Worm (Caenorhabditis elegans): ENCODE measurements around the gene ZK1010.5.
A peak's percentile ranks its signal among the peaks of the same experiment; 100 is the strongest.

ZK1010.5 gene

DNA sequence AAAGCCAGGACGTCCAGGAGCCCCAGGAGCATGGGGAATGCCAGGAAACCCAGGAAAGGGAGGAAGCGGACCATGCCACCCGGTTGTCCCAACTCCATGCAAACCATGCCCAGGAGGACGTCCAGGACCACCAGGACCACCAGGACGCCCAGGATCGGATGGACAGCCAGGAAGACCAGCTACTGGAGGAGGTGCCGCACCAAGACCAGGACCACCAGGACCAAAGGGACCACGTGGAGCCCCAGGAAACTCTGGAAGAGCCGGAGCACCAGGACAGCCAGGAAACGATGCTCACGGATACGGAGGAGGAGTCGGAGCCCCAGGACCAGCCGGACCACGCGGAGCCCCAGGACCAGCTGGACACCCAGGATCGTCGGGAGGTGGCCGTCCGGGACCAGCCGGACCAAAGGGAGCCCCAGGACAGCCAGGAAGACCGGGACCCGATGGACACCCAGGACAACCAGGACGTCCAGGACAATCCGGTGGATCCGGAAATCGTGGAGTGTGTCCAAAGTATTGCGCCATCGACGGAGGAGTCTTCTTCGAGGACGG, 32.3 kb upstream of the ZK1010.5 start:
- TF ChIP-seq set-16 (GFP tag; IDR thresholded peaks at IDR 0.05) (peak; percentile 97), zfp-3 (GFP tag; conservative IDR thresholded peaks at IDR 0.05) (no peak), dmd-8 (GFP tag; IDR thresholded peaks at IDR 0.05) (0 out of 2 replicates have a peak, but pooled peaks have one; percentile 7), lin-13 (GFP tag; optimal IDR thresholded peaks at IDR 0.05) (no peak), lin-38 (GFP tag; IDR thresholded peaks at IDR 0.05) (no peak)

DNA sequence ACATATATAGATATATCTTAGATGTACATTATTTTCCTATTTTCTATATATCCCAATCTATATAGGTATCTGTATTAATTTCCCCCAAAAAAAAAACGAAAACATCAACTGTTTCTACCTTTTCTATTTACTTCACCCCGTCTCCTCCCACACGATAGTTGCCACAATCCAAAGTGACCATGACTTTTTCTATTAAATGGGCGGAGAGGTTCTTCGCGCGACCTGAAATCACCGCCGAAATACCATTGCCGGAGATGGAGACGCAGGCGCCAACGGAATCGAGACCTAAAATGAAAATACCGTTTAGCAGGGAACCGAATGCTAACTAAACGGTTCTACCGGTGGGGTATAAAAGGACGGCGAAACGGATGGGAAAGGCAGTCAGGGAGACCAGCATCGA, 31.3 kb upstream of the ZK1010.5 start, which contains the start of gene col-98:
Gene col-98, plus strand, starts transcription at position 390 of the 400 bp plus-strand sequence.
- TF ChIP-seq nhr-111 (GFP tag; optimal IDR thresholded peaks at IDR 0.05) = no peak
- TF ChIP-seq daf-8 (GFP tag; IDR thresholded peaks at IDR 0.05) = no peak
- no peak for TF ChIP-seq mdl-1 (tag; optimal IDR thresholded peaks at IDR 0.05)
- TF ChIP-seq Y75B8A.6 (GFP tag; IDR thresholded peaks at IDR 0.05) = no peak

DNA sequence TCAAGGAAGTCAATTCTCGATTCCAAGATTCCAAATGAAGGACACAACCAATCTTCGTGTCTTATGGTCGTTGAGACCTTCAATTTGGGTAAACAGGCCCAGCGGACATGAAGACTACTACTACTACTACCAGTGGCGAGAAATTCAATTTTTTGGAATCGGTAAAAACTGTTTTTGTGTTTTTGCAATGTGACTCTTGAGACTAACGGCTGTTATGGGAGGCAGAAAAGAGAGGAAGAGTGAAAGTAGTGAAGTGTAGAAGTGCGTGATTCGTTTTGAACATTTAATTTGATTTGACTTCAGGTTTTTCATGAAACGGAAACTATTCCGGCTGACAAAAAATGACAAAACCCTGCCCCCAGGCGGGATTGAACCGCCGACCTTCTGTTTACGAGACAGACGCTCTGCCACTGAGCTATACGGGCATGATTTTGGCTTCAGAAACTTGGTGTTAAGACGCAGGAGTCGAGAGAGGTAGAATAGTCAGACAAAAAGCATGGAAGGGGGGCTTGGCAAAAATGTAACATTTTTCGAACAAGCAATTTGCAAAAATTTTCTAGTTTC, 28.5 kb upstream of the ZK1010.5 start:
- TF ChIP-seq daf-8 (GFP tag; IDR thresholded peaks at IDR 0.05) (no peak), D1046.2 (GFP tag; IDR thresholded peaks at IDR 0.05) (no peak), F26F4.8 (GFP tag; conservative IDR thresholded peaks at IDR 0.05) (peak; percentile 73; the same call in 1 of the 2 replicates), nhr-237 (tag; optimal IDR thresholded peaks at IDR 0.05) (no peak), lin-1 (GFP tag; IDR thresholded peaks at IDR 0.05) (0 out of 2 replicates have a peak, but pooled peaks have one; percentile 16), ceh-28 (tag; optimal IDR thresholded peaks at IDR 0.05) (no peak), lsy-2 (tag; optimal IDR thresholded peaks at IDR 0.05) (peak in 1 of 2 experiments; percentile 64), zfp-3 (GFP tag; conservative IDR thresholded peaks at IDR 0.05) (0 out of 2 replicates have a peak, but pooled peaks have one; percentile 28), zfp-2 (tag; optimal IDR thresholded peaks at IDR 0.05) (no peak), nhr-28 (tag; optimal IDR thresholded peaks at IDR 0.05) (no peak), ceh-82 (tag; optimal IDR thresholded peaks at IDR 0.05) (no peak), saeg-2 (GFP tag; IDR thresholded peaks at IDR 0.05) (peak; percentile 65), madf-5 (GFP tag; IDR thresholded peaks at IDR 0.05) (peak; percentile 40 to 79; a peak in 2 of 4 replicates), unc-130 (GFP tag; optimal IDR thresholded peaks at IDR 0.05) (peak; percentile 4), rbr-2 (tag; optimal IDR thresholded peaks at IDR 0.05) (peak; percentile 30), pha-4 (GFP tag; IDR thresholded peaks at IDR 0.05) (peak; percentile 73), pha-4 (tag; optimal IDR thresholded peaks at IDR 0.05) (no peak), ztf-7 (tag; optimal IDR thresholded peaks at IDR 0.05) (peak; percentile 50), T26A8.4 (GFP tag; IDR thresholded peaks at IDR 0.05) (peak; percentile 83), mxl-3 (GFP tag; optimal IDR thresholded peaks at IDR 0.05) (peak; percentile 40), pqm-1 (tag; optimal IDR thresholded peaks at IDR 0.05) (no peak), dpl-1 (GFP tag; optimal IDR thresholded peaks at IDR 0.05) (peak; percentile 53), F37D6.2 (tag; optimal IDR thresholded peaks at IDR 0.05) (peak; percentile 1), mdt-29 (GFP tag; IDR thresholded peaks at IDR 0.05) (0 out of 2 replicates have a peak, but pooled peaks have one; percentile 22), nhr-6 (tag; optimal IDR thresholded peaks at IDR 0.05) (peak; percentile 17), set-16 (GFP tag; IDR thresholded peaks at IDR 0.05) (peak; percentile 30; the same call in 1 of the 2 replicates), dmd-6 (GFP tag; IDR thresholded peaks at IDR 0.05) (peak; percentile 66), nhr-10 (tag; optimal IDR thresholded peaks at IDR 0.05) (no peak), skn-1 (tag; optimal IDR thresholded peaks at IDR 0.05) (no peak), php-3 (GFP tag; IDR thresholded peaks at IDR 0.05) (peak; percentile 50; the same call in 1 of the 2 replicates), Y105C5A.15 (GFP tag; IDR thresholded peaks at IDR 0.05) (peak; percentile 72; the same call in 1 of the 2 replicates), snpc-1.2 (GFP tag; IDR thresholded peaks at IDR 0.05) (peak; percentile 57; the same call in 1 of the 2 replicates), madf-9 (GFP tag; conservative IDR thresholded peaks at IDR 0.05) (no peak; the same call in 1 of the 2 replicates), zag-1 (tag; optimal IDR thresholded peaks at IDR 0.05) (no peak), ceh-32 (tag; optimal IDR thresholded peaks at IDR 0.05; ENCODE audit: poor library complexity) (no peak), spr-1 (tag; optimal IDR thresholded peaks at IDR 0.05) (peak; percentile 66), gei-8 (GFP tag; optimal IDR thresholded peaks at IDR 0.05) (no peak), cey-2 (tag; optimal IDR thresholded peaks at IDR 0.05; ENCODE audit: borderline replicate concordance, insufficient read depth) (no peak), daf-12 (tag; optimal IDR thresholded peaks at IDR 0.05) (no peak), Y75B8A.6 (GFP tag; IDR thresholded peaks at IDR 0.05) (no peak; the same call in 1 of the 2 replicates), zip-2 (tag; optimal IDR thresholded peaks at IDR 0.05) (no peak)
